Fruit fly (Drosophila melanogaster) whole organism, embryonic: ENCODE results near the gene RtcB.

ENCODE experiments used
- Antp ChIP-seq: fragments of 200-800 bp; sonication (Bioruptor generic); optimal IDR thresholded peaks from 3 replicates; lab custom pipeline; 2016; ENCODE audit warnings: missing biosample characterization, missing genetic modification characterization
- CG10366 ChIP-seq: fragments of 200-800 bp; sonication (Bioruptor generic); IDR thresholded peaks from 2 replicates; pipeline ENCODE4 v1.3.6; 2022; ENCODE audit warnings: missing biosample characterization, missing genetic modification characterization
- CG11696 ChIP-seq: fragments of 200-800 bp; sonication (Bioruptor generic); IDR thresholded peaks from 2 replicates; pipeline ENCODE4 v1.3.6; 2022; ENCODE audit warnings: missing biosample characterization, missing genetic modification characterization
- CG12104 ChIP-seq: fragments of 200-800 bp; sonication (Bioruptor generic); optimal IDR thresholded peaks from 3 replicates; lab custom pipeline; 2016; ENCODE audit warnings: missing biosample characterization, missing genetic modification characterization
- CG13123 ChIP-seq: fragments of 200-800 bp; sonication (Bioruptor generic); optimal IDR thresholded peaks from 2 replicates; lab custom pipeline; 2016; ENCODE audit warnings: missing biosample characterization, missing genetic modification characterization
- CG13296 ChIP-seq: fragments of 200-800 bp; sonication (Bioruptor generic); optimal IDR thresholded peaks from 3 replicates; lab custom pipeline; 2018; ENCODE audit warnings: missing biosample characterization, mild to moderate bottlenecking, missing genetic modification characterization
- CG14050 ChIP-seq: fragments of 200-800 bp; sonication (Bioruptor generic); IDR thresholded peaks from 3 replicates; pipeline ENCODE4 v1.3.6; 2022; ENCODE audit warnings: missing biosample characterization, missing genetic modification characterization
- CG1603 ChIP-seq: fragments of 200-800 bp; sonication (Bioruptor generic); optimal IDR thresholded peaks from 2 replicates; lab custom pipeline; 2019; ENCODE audit warnings: missing biosample characterization, mild to moderate bottlenecking, missing genetic modification characterization, moderate library complexity
- CG16815 ChIP-seq: fragments of 200-800 bp; sonication (Bioruptor generic); optimal IDR thresholded peaks from 3 replicates; lab custom pipeline; 2017; ENCODE audit warnings: missing biosample characterization, mild to moderate bottlenecking, missing genetic modification characterization
- CG3847 ChIP-seq: fragments of 200-800 bp; sonication (Bioruptor generic); IDR thresholded peaks from 2 replicates; pipeline ENCODE4 v1.3.6; 2022; ENCODE audit warnings: missing biosample characterization, missing genetic modification characterization
- CG4424 ChIP-seq: fragments of 200-800 bp; sonication (Bioruptor generic); optimal IDR thresholded peaks from 3 replicates; lab custom pipeline; 2016; ENCODE audit warnings: missing biosample characterization, missing genetic modification characterization
- CG4617 ChIP-seq: fragments of 200-800 bp; sonication (Bioruptor generic); optimal IDR thresholded peaks from 3 replicates; lab custom pipeline; 2016; ENCODE audit warnings: missing biosample characterization, missing genetic modification characterization, borderline replicate concordance
- CG4820 ChIP-seq: fragments of 200-800 bp; sonication (Bioruptor generic); optimal IDR thresholded peaks from 3 replicates; lab custom pipeline; 2016; ENCODE audit warnings: missing biosample characterization, missing genetic modification characterization
- CG5953 ChIP-seq: fragments of 200-800 bp; sonication (Bioruptor generic); IDR thresholded peaks from 2 replicates; pipeline ENCODE4 v1.3.6; 2022; ENCODE audit warnings: missing biosample characterization, missing genetic modification characterization
- CG7928 ChIP-seq: fragments of 200-800 bp; sonication (Bioruptor generic); optimal IDR thresholded peaks from 2 replicates; lab custom pipeline; 2017; ENCODE audit warnings: missing biosample characterization, mild to moderate bottlenecking, missing genetic modification characterization
- CG8089 ChIP-seq: fragments of 200-800 bp; sonication (Bioruptor generic); optimal IDR thresholded peaks from 3 replicates; lab custom pipeline; 2016; ENCODE audit warnings: missing biosample characterization, missing genetic modification characterization
- CG9797 ChIP-seq: fragments of 200-800 bp; sonication (Bioruptor generic); optimal IDR thresholded peaks from 3 replicates; lab custom pipeline; 2018; ENCODE audit warnings: missing biosample characterization, mild to moderate bottlenecking, missing genetic modification characterization
- D ChIP-seq, 2 experiments: fragments of 200-800 bp in 1 of 2; fragments of >200 bp in 1 of 2; sonication (Bioruptor generic) in 1 of 2; optimal IDR thresholded peaks; 2 replicates in 1 of 2; 3 replicates in 1 of 2; lab custom pipeline; 2017; ENCODE audit warnings: mild to moderate bottlenecking in 1 of 2, missing biosample characterization in 1 of 2, missing genetic modification characterization in 1 of 2, missing genetic modification reagents in 1 of 2
- Ets65A ChIP-seq: fragments of 200-800 bp; sonication (Bioruptor generic); peaks from one replicate; lab custom pipeline; 2016; ENCODE audit warnings: missing biosample characterization, missing genetic modification characterization
- H15 ChIP-seq: fragments of 200-800 bp; sonication (Bioruptor generic); IDR thresholded peaks from 3 replicates; pipeline ENCODE4 v1.3.6; 2022; ENCODE audit warnings: missing biosample characterization, missing genetic modification characterization
- HLH3B ChIP-seq: fragments of 200-800 bp; sonication (Bioruptor generic); IDR thresholded peaks from 2 replicates; pipeline ENCODE4 v1.3.6; 2022; ENCODE audit warnings: missing biosample characterization, missing genetic modification characterization
- HLHmδ ChIP-seq: fragments of 200-800 bp; sonication (Bioruptor generic); optimal IDR thresholded peaks from 2 replicates; lab custom pipeline; 2018; ENCODE audit warnings: missing biosample characterization, mild to moderate bottlenecking, missing genetic modification characterization, moderate library complexity
- Hmx ChIP-seq: fragments of 200-800 bp; sonication (Bioruptor generic); optimal IDR thresholded peaks from 2 replicates; lab custom pipeline; 2016; ENCODE audit warnings: missing biosample characterization, missing genetic modification characterization
- Mrtf ChIP-seq: fragments of 200-800 bp; sonication (Bioruptor generic); IDR thresholded peaks from 3 replicates; pipeline ENCODE4 v1.3.6; 2022; ENCODE audit warnings: missing biosample characterization, missing genetic modification characterization
- NFAT ChIP-seq: fragments of 200-800 bp; sonication (Bioruptor generic); IDR thresholded peaks from 2 replicates; pipeline ENCODE4 v1.3.6; 2022; ENCODE audit warnings: missing biosample characterization, missing genetic modification characterization
- Nf-YC ChIP-seq: fragments of 200-800 bp; optimal IDR thresholded peaks from 3 replicates; lab custom pipeline; 2019; ENCODE audit warnings: missing biosample characterization, mild to moderate bottlenecking, missing genetic modification characterization, moderate library complexity
- Side ChIP-seq: fragments of 200-800 bp; sonication (Bioruptor generic); optimal IDR thresholded peaks from 2 replicates; lab custom pipeline; 2016; ENCODE audit warnings: missing biosample characterization, missing genetic modification characterization
- Sox102F ChIP-seq: fragments of 200-800 bp; sonication (Bioruptor generic); optimal IDR thresholded peaks from 2 replicates; lab custom pipeline; 2018; ENCODE audit warnings: missing biosample characterization, mild to moderate bottlenecking, missing genetic modification characterization, moderate library complexity
- TFAM ChIP-seq: fragments of 200-800 bp; sonication (Bioruptor generic); optimal IDR thresholded peaks from 2 replicates; lab custom pipeline; 2017; ENCODE audit warnings: missing biosample characterization, missing genetic modification characterization, inconsistent platforms
- abd-A ChIP-seq: fragments of 200-800 bp; sonication (Bioruptor generic); optimal IDR thresholded peaks from 3 replicates; lab custom pipeline; 2019; ENCODE audit warnings: missing biosample characterization, mild to moderate bottlenecking, missing genetic modification characterization, moderate library complexity
- az2 ChIP-seq: fragments of 200-800 bp; sonication (Bioruptor generic); optimal IDR thresholded peaks from 3 replicates; lab custom pipeline; 2016; ENCODE audit warnings: missing biosample characterization, missing genetic modification characterization
- cad ChIP-seq: fragments of >200 bp; optimal IDR thresholded peaks from 2 replicates; lab custom pipeline; 2017; ENCODE audit warnings: missing biosample characterization, missing genetic modification characterization
- crol ChIP-seq: fragments of 200-800 bp; sonication (Bioruptor generic); IDR thresholded peaks from 2 replicates; pipeline ENCODE4 v1.3.6; 2022; ENCODE audit warnings: missing biosample characterization, missing genetic modification characterization
- dmrt11E ChIP-seq: fragments of 200-800 bp; sonication (Bioruptor generic); optimal IDR thresholded peaks from 3 replicates; lab custom pipeline; 2018; ENCODE audit warnings: missing biosample characterization, mild to moderate bottlenecking, missing genetic modification characterization, moderate library complexity
- fd102C ChIP-seq: fragments of 200-800 bp; sonication (Bioruptor generic); optimal IDR thresholded peaks from 2 replicates; lab custom pipeline; 2018; ENCODE audit warnings: missing biosample characterization, mild to moderate bottlenecking, missing genetic modification characterization, moderate library complexity
- gfzf ChIP-seq: fragments of 200-800 bp; sonication (Bioruptor generic); optimal IDR thresholded peaks from 2 replicates; lab custom pipeline; 2016; ENCODE audit warnings: missing biosample characterization, mild to moderate bottlenecking, missing genetic modification characterization, moderate library complexity
- ham ChIP-seq: fragments of 200-800 bp; sonication (Bioruptor generic); IDR thresholded peaks from 2 replicates; pipeline ENCODE4 v1.3.6; 2022; ENCODE audit warnings: missing biosample characterization, missing genetic modification characterization
- jing ChIP-seq: fragments of 200-800 bp; sonication (Bioruptor generic); optimal IDR thresholded peaks from 2 replicates; lab custom pipeline; 2018; ENCODE audit warnings: missing biosample characterization, mild to moderate bottlenecking, missing genetic modification characterization
- lmd ChIP-seq: fragments of 200-800 bp; sonication (Bioruptor generic); IDR thresholded peaks from 2 replicates; pipeline ENCODE4 v1.3.6; 2022; ENCODE audit warnings: missing biosample characterization, missing genetic modification characterization
- mirr ChIP-seq: fragments of 200-800 bp; sonication (Bioruptor generic); optimal IDR thresholded peaks from 3 replicates; lab custom pipeline; 2018; ENCODE audit warnings: missing biosample characterization, mild to moderate bottlenecking, missing genetic modification characterization
- nerfin-2 ChIP-seq: fragments of 200-800 bp; sonication (Bioruptor generic); IDR thresholded peaks from 2 replicates; pipeline ENCODE4 v1.3.6; 2022; ENCODE audit warnings: missing biosample characterization, missing genetic modification characterization; ENCODE audit not compliant: partially characterized antibody
- pfk ChIP-seq: fragments of 200-800 bp; sonication (Bioruptor generic); optimal IDR thresholded peaks from 2 replicates; lab custom pipeline; 2018; ENCODE audit warnings: missing biosample characterization, mild to moderate bottlenecking, missing genetic modification characterization, moderate library complexity
- sima ChIP-seq: fragments of 200-800 bp; sonication (Bioruptor generic); optimal IDR thresholded peaks from 2 replicates; lab custom pipeline; 2016; ENCODE audit warnings: missing biosample characterization, missing genetic modification characterization
- sob ChIP-seq: fragments of 200-800 bp; sonication (Bioruptor generic); IDR thresholded peaks from 2 replicates; pipeline ENCODE4 v1.3.6; 2022; ENCODE audit warnings: missing biosample characterization, missing genetic modification characterization
- ssp ChIP-seq: fragments of 200-800 bp; sonication (Bioruptor generic); IDR thresholded peaks from 2 replicates; pipeline ENCODE4 v1.3.6; 2022; ENCODE audit warnings: missing biosample characterization, missing genetic modification characterization
- tna ChIP-seq: fragments of 200-800 bp; sonication (Bioruptor generic); IDR thresholded peaks from 2 replicates; pipeline ENCODE4 v1.3.6; 2022; ENCODE audit warnings: missing biosample characterization, missing genetic modification characterization; ENCODE audit not compliant: partially characterized antibody
- tx ChIP-seq: fragments of 200-800 bp; sonication (Bioruptor generic); optimal IDR thresholded peaks from 2 replicates; lab custom pipeline; 2016; ENCODE audit warnings: missing biosample characterization, missing genetic modification characterization
- zfh1 ChIP-seq: fragments of 200-800 bp; sonication (Bioruptor generic); IDR thresholded peaks from 3 replicates; pipeline ENCODE4 v1.3.6; 2022; ENCODE audit warnings: missing biosample characterization, missing genetic modification characterization

RtcB gene

dm6 chr2L:19472256-19472655 is 41.8 kb downstream of the RtcB start:
- no peak for TF ChIP-seq CG4424 (GFP tag; lab: Kevin White, UChicago)
- no peak for TF ChIP-seq HLHmδ
- TF ChIP-seq CG1603 (tag; lab: Kevin White, UChicago), result no peak
- no peak for TF ChIP-seq lmd
- no peak for TF ChIP-seq mirr (GFP tag; lab: Kevin White, UChicago)
- no peak for TF ChIP-seq jing (GFP tag; lab: Kevin White, UChicago)
- TF ChIP-seq Hmx (GFP tag; lab: Kevin White, UChicago), result no peak
- no peak for TF ChIP-seq ham (GFP tag; lab: Robert Waterston, UW)
- TF ChIP-seq CG3847, result no peak
- TF ChIP-seq CG12104 (GFP tag; lab: Kevin White, UChicago), result no peak
- no peak for TF ChIP-seq TFAM (GFP tag; lab: Kevin White, UChicago)
- no peak for TF ChIP-seq CG16815 (GFP tag; lab: Kevin White, UChicago)
- no peak for TF ChIP-seq Mrtf (GFP tag; lab: Robert Waterston, UW)
- TF ChIP-seq Side, result no peak
- no peak for TF ChIP-seq CG13296 (GFP tag; lab: Kevin White, UChicago)
- no peak for TF ChIP-seq zfh1 (GFP tag; lab: Robert Waterston, UW)
- no peak for TF ChIP-seq CG9797 (GFP tag; lab: Kevin White, UChicago)

dm6 chr2L:19473397-19474009 is 43.1 kb downstream of the RtcB start:
- TF ChIP-seq tx (GFP tag; lab: Kevin White, UChicago) (no peak), crol (GFP tag; lab: Robert Waterston, UW) (no peak), CG5953 (GFP tag; lab: Robert Waterston, UW) (no peak), CG7928 (GFP tag; lab: Kevin White, UChicago) (no peak), Antp (GFP tag; lab: Kevin White, UChicago) (no peak), CG8089 (GFP tag; lab: Kevin White, UChicago) (no peak), pfk (GFP tag; lab: Kevin White, UChicago) (no peak), fd102C (GFP tag; lab: Kevin White, UChicago) (no peak), HLH3B (GFP tag; lab: Robert Waterston, UW) (no peak), tna (GFP tag; lab: Robert Waterston, UW) (no peak), cad (GFP tag; lab: Kevin White, UChicago) (no peak), H15 (GFP tag; lab: Robert Waterston, UW) (no peak), CG14050 (GFP tag; lab: Robert Waterston, UW) (no peak)

- TF ChIP-seq sob (GFP tag; lab: Robert Waterston, UW) (no peak), dmrt11E (tag; lab: Kevin White, UChicago) (no peak), CG13123 (GFP tag; lab: Kevin White, UChicago) (no peak), CG4617 (GFP tag; lab: Kevin White, UChicago) (no peak), Nf-YC (tag; lab: Kevin White, UChicago) (peak; percentile 91), sima (no peak), CG10366 (GFP tag; lab: Robert Waterston, UW) (no peak), ssp (no peak), fd102C (GFP tag; lab: Kevin White, UChicago) (no peak), D (optimal IDR thresholded peaks at IDR 0.05; lab: Kevin White, UChicago) (peak; percentile 51), D (GFP tag; optimal IDR thresholded peaks at IDR 0.05; lab: Kevin White, UChicago) (no peak), Ets65A (GFP tag; lab: Kevin White, UChicago) (no peak), az2 (GFP tag; lab: Kevin White, UChicago) (no peak), nerfin-2 (GFP tag; lab: Robert Waterston, UW) (no peak), gfzf (GFP tag; lab: Kevin White, UChicago) (no peak), Sox102F (GFP tag; lab: Kevin White, UChicago) (no peak), abd-A (tag; lab: Kevin White, UChicago) (peak; percentile 83), CG11696 (GFP tag; lab: Robert Waterston, UW) (no peak), NFAT (GFP tag; lab: Robert Waterston, UW) (no peak), CG4820 (no peak)
These were observed 49.0 kb downstream of the RtcB start for dm6 chr2L:19479249-19479984.
